Fruit fly (Drosophila melanogaster) whole organism, embryonic: Measurements from ENCODE around the gene alphaKap4.

ENCODE experiments used
- C15 ChIP-seq: fragments of 200-800 bp; sonication (Bioruptor generic); IDR thresholded peaks from 3 replicates; pipeline ENCODE4 v1.3.6; 2022; ENCODE audit warnings: missing biosample characterization, missing genetic modification characterization
- CG10366 ChIP-seq: fragments of 200-800 bp; sonication (Bioruptor generic); IDR thresholded peaks from 2 replicates; pipeline ENCODE4 v1.3.6; 2022; ENCODE audit warnings: missing biosample characterization, missing genetic modification characterization
- CG10959 ChIP-seq: fragments of 200-800 bp; sonication (Bioruptor generic); IDR thresholded peaks from 2 replicates; pipeline ENCODE4 v1.3.6; 2022; ENCODE audit warnings: missing biosample characterization, missing genetic modification characterization
- CG11085 ChIP-seq: fragments of 200-800 bp; sonication (Bioruptor generic); IDR thresholded peaks from 2 replicates; pipeline ENCODE4 v1.3.6; 2022; ENCODE audit warnings: missing biosample characterization, missing genetic modification characterization
- CG11093 ChIP-seq: fragments of 200-800 bp; sonication (Bioruptor generic); IDR thresholded peaks from 3 replicates; pipeline ENCODE4 v1.3.6; 2022; ENCODE audit warnings: missing biosample characterization, missing genetic modification characterization
- CG11723 ChIP-seq: fragments of 200-800 bp; sonication (Bioruptor generic); optimal IDR thresholded peaks from 2 replicates; lab custom pipeline; 2017; ENCODE audit warnings: missing biosample characterization, mild to moderate bottlenecking, missing genetic modification characterization
- CG13894 ChIP-seq: fragments of 200-800 bp; sonication (Bioruptor generic); optimal IDR thresholded peaks from 3 replicates; lab custom pipeline; 2018; ENCODE audit warnings: missing biosample characterization, mild to moderate bottlenecking, missing genetic modification characterization, moderate library complexity
- CG15479 ChIP-seq: fragments of 200-800 bp; sonication (Bioruptor generic); optimal IDR thresholded peaks from 3 replicates; lab custom pipeline; 2019; ENCODE audit warnings: missing biosample characterization, mild to moderate bottlenecking, missing genetic modification characterization, moderate library complexity
- CG1602 ChIP-seq: fragments of 200-800 bp; sonication (Bioruptor generic); optimal IDR thresholded peaks from 3 replicates; lab custom pipeline; 2016; ENCODE audit warnings: missing biosample characterization, missing genetic modification characterization
- CG1603 ChIP-seq: fragments of 200-800 bp; sonication (Bioruptor generic); optimal IDR thresholded peaks from 2 replicates; lab custom pipeline; 2019; ENCODE audit warnings: missing biosample characterization, mild to moderate bottlenecking, missing genetic modification characterization, moderate library complexity
- CG17829 ChIP-seq: fragments of 200-800 bp; optimal IDR thresholded peaks from 2 replicates; lab custom pipeline; 2019; ENCODE audit warnings: missing biosample characterization, mild to moderate bottlenecking, missing genetic modification characterization, moderate library complexity
- CG2116 ChIP-seq: fragments of 200-800 bp; sonication (Bioruptor generic); optimal IDR thresholded peaks from 3 replicates; lab custom pipeline; 2018; ENCODE audit warnings: missing biosample characterization, mild to moderate bottlenecking, missing genetic modification characterization
- CG30403 ChIP-seq: fragments of 200-800 bp; sonication (Bioruptor generic); optimal IDR thresholded peaks from 3 replicates; lab custom pipeline; 2016; ENCODE audit warnings: missing biosample characterization, missing genetic modification characterization
- CG31441 ChIP-seq: fragments of 200-800 bp; sonication (Bioruptor generic); IDR thresholded peaks from 2 replicates; pipeline ENCODE4 v1.3.6; 2022; ENCODE audit warnings: missing biosample characterization, missing genetic modification characterization
- CG33557 ChIP-seq: fragments of 200-800 bp; sonication (Bioruptor generic); optimal IDR thresholded peaks from 2 replicates; lab custom pipeline; 2019; ENCODE audit warnings: missing biosample characterization, mild to moderate bottlenecking, missing genetic modification characterization, moderate library complexity
- CG4854 ChIP-seq: fragments of 200-800 bp; sonication (Bioruptor generic); optimal IDR thresholded peaks from 2 replicates; lab custom pipeline; 2016; ENCODE audit warnings: missing biosample characterization, missing genetic modification characterization, inconsistent platforms
- CG6175 ChIP-seq: fragments of 200-800 bp; sonication (Bioruptor generic); IDR thresholded peaks from 3 replicates; pipeline ENCODE4 v1.3.6; 2022; ENCODE audit warnings: missing biosample characterization, missing genetic modification characterization
- CG8089 ChIP-seq: fragments of 200-800 bp; sonication (Bioruptor generic); optimal IDR thresholded peaks from 3 replicates; lab custom pipeline; 2016; ENCODE audit warnings: missing biosample characterization, missing genetic modification characterization
- CG9215 ChIP-seq: fragments of 200-800 bp; sonication (Bioruptor generic); IDR thresholded peaks from 2 replicates; pipeline ENCODE4 v1.3.6; 2022; ENCODE audit warnings: missing biosample characterization, missing genetic modification characterization
- Camta ChIP-seq: fragments of 200-800 bp; sonication (Bioruptor generic); optimal IDR thresholded peaks from 2 replicates; lab custom pipeline; 2016; ENCODE audit warnings: missing biosample characterization, missing genetic modification characterization
- D ChIP-seq, 2 experiments: fragments of 200-800 bp in 1 of 2; fragments of >200 bp in 1 of 2; sonication (Bioruptor generic) in 1 of 2; optimal IDR thresholded peaks; 2 replicates in 1 of 2; 3 replicates in 1 of 2; lab custom pipeline; 2017; ENCODE audit warnings: mild to moderate bottlenecking in 1 of 2, missing biosample characterization in 1 of 2, missing genetic modification characterization in 1 of 2, missing genetic modification reagents in 1 of 2
- Dip2 ChIP-seq: fragments of 200-800 bp; sonication (Bioruptor generic); IDR thresholded peaks from 2 replicates; pipeline ENCODE4 v1.3.6; 2022; ENCODE audit warnings: missing biosample characterization, missing genetic modification characterization
- HLH4C ChIP-seq: fragments of 200-800 bp; sonication (Bioruptor generic); IDR thresholded peaks from 3 replicates; pipeline ENCODE4 v1.3.6; 2022; ENCODE audit warnings: missing biosample characterization, missing genetic modification characterization; ENCODE audit not compliant: partially characterized antibody
- Hr78 ChIP-seq, 2 experiments: fragments of 200-800 bp in 1 of 2; fragments of >200 bp in 1 of 2; sonication (Bioruptor generic) in 1 of 2; optimal IDR thresholded peaks; 2 replicates each; lab custom pipeline; 2017 to 2019; ENCODE audit warnings: missing biosample characterization in 2 of 2, missing genetic modification characterization in 2 of 2, mild to moderate bottlenecking in 1 of 2, moderate library complexity in 1 of 2
- MBD-R2 ChIP-seq: fragments of 200-800 bp; sonication (Bioruptor generic); IDR thresholded peaks from 2 replicates; pipeline ENCODE4 v1.3.6; 2022; ENCODE audit warnings: missing biosample characterization, missing genetic modification characterization
- NfI ChIP-seq: fragments of 200-800 bp; sonication (Bioruptor generic); optimal IDR thresholded peaks from 3 replicates; lab custom pipeline; 2018; ENCODE audit warnings: missing biosample characterization, mild to moderate bottlenecking, missing genetic modification characterization, moderate library complexity
- Rx ChIP-seq: fragments of 200-800 bp; sonication (Bioruptor generic); IDR thresholded peaks from 2 replicates; pipeline ENCODE4 v1.3.6; 2022; ENCODE audit warnings: missing biosample characterization, missing genetic modification characterization
- Side ChIP-seq: fragments of 200-800 bp; sonication (Bioruptor generic); optimal IDR thresholded peaks from 2 replicates; lab custom pipeline; 2016; ENCODE audit warnings: missing biosample characterization, missing genetic modification characterization
- Sox102F ChIP-seq: fragments of 200-800 bp; sonication (Bioruptor generic); optimal IDR thresholded peaks from 2 replicates; lab custom pipeline; 2018; ENCODE audit warnings: missing biosample characterization, mild to moderate bottlenecking, missing genetic modification characterization, moderate library complexity
- Stat92E ChIP-seq, 3 experiments: fragments of >200 bp in 2 of 3; fragments of 200-800 bp in 1 of 3; sonication (Bioruptor generic) in 1 of 3; optimal IDR thresholded peaks; 2 replicates each; lab custom pipeline; 2017 to 2019; ENCODE audit warnings: missing biosample characterization in 3 of 3, missing genetic modification characterization in 3 of 3, mild to moderate bottlenecking in 1 of 3, moderate library complexity in 1 of 3
- Taf1 ChIP-seq: fragments of 200-800 bp; sonication (Bioruptor generic); IDR thresholded peaks from 2 replicates; pipeline ENCODE4 v1.3.6; 2022; ENCODE audit warnings: missing biosample characterization, missing genetic modification characterization
- abd-A ChIP-seq: fragments of 200-800 bp; sonication (Bioruptor generic); optimal IDR thresholded peaks from 3 replicates; lab custom pipeline; 2019; ENCODE audit warnings: missing biosample characterization, mild to moderate bottlenecking, missing genetic modification characterization, moderate library complexity
- ara ChIP-seq: fragments of 200-800 bp; sonication (Bioruptor generic); IDR thresholded peaks from 2 replicates; pipeline ENCODE4 v1.3.6; 2022; ENCODE audit warnings: missing biosample characterization, missing genetic modification characterization
- br ChIP-seq: fragments of >200 bp; optimal IDR thresholded peaks from 2 replicates; lab custom pipeline; 2017
- disco-r ChIP-seq: fragments of 200-800 bp; sonication (Bioruptor generic); optimal IDR thresholded peaks from 2 replicates; lab custom pipeline; 2016; ENCODE audit warnings: missing biosample characterization, missing genetic modification characterization
- eve ChIP-seq, 2 experiments: fragments of >200 bp; optimal IDR thresholded peaks; 2 replicates each; lab custom pipeline; 2017; ENCODE audit warnings: missing biosample characterization in 2 of 2, missing genetic modification characterization in 2 of 2
- gfzf ChIP-seq: fragments of 200-800 bp; sonication (Bioruptor generic); optimal IDR thresholded peaks from 2 replicates; lab custom pipeline; 2016; ENCODE audit warnings: missing biosample characterization, mild to moderate bottlenecking, missing genetic modification characterization, moderate library complexity
- kah ChIP-seq: fragments of 200-800 bp; sonication (Bioruptor generic); optimal IDR thresholded peaks from 2 replicates; lab custom pipeline; 2018; ENCODE audit warnings: missing biosample characterization, mild to moderate bottlenecking, missing genetic modification characterization
- kni ChIP-seq: fragments of 200-800 bp; sonication (Bioruptor generic); optimal IDR thresholded peaks from 3 replicates; lab custom pipeline; 2017; ENCODE audit warnings: mild to moderate bottlenecking, missing biosample characterization, missing genetic modification reagents, missing genetic modification characterization
- lbe ChIP-seq: fragments of 200-800 bp; sonication (Bioruptor generic); optimal IDR thresholded peaks from 2 replicates; lab custom pipeline; 2016; ENCODE audit warnings: missing biosample characterization, mild to moderate bottlenecking, missing genetic modification characterization
- lilli ChIP-seq: fragments of 200-800 bp; sonication (Bioruptor generic); optimal IDR thresholded peaks from 3 replicates; lab custom pipeline; 2016; ENCODE audit warnings: missing biosample characterization, missing genetic modification characterization
- lmd ChIP-seq: fragments of 200-800 bp; sonication (Bioruptor generic); IDR thresholded peaks from 2 replicates; pipeline ENCODE4 v1.3.6; 2022; ENCODE audit warnings: missing biosample characterization, missing genetic modification characterization
- maf-S ChIP-seq: fragments of 200-800 bp; sonication (Bioruptor generic); optimal IDR thresholded peaks from 2 replicates; lab custom pipeline; 2016; ENCODE audit warnings: missing biosample characterization, missing genetic modification characterization
- org-1 ChIP-seq: fragments of 200-800 bp; sonication (Bioruptor generic); optimal IDR thresholded peaks from 2 replicates; lab custom pipeline; 2017; ENCODE audit warnings: missing biosample characterization, missing genetic modification characterization
- otp ChIP-seq: fragments of 200-800 bp; sonication (Bioruptor generic); IDR thresholded peaks from 3 replicates; pipeline ENCODE4, ENCODE4 v1.3.6; 2022; ENCODE audit warnings: missing biosample characterization, missing genetic modification characterization
- pfk ChIP-seq: fragments of 200-800 bp; sonication (Bioruptor generic); optimal IDR thresholded peaks from 2 replicates; lab custom pipeline; 2018; ENCODE audit warnings: missing biosample characterization, mild to moderate bottlenecking, missing genetic modification characterization, moderate library complexity
- ro ChIP-seq: fragments of 200-800 bp; sonication (Bioruptor generic); IDR thresholded peaks from 2 replicates; pipeline ENCODE4 v1.3.6; 2022; ENCODE audit warnings: missing biosample characterization, missing genetic modification characterization
- seq ChIP-seq: fragments of 200-800 bp; sonication (Bioruptor generic); IDR thresholded peaks from 2 replicates; pipeline ENCODE4 v1.3.6; 2022; ENCODE audit warnings: missing biosample characterization, missing genetic modification characterization
- usp ChIP-seq: fragments of >200 bp; optimal IDR thresholded peaks from 2 replicates; lab custom pipeline; 2017; ENCODE audit warnings: missing biosample characterization, missing genetic modification characterization
- zen2 ChIP-seq: fragments of 200-800 bp; sonication (Bioruptor generic); IDR thresholded peaks from 3 replicates; pipeline ENCODE4 v1.3.6; 2022; ENCODE audit warnings: missing biosample characterization, missing genetic modification characterization; ENCODE audit not compliant: partially characterized antibody

Gene alphaKap4

DNA sequence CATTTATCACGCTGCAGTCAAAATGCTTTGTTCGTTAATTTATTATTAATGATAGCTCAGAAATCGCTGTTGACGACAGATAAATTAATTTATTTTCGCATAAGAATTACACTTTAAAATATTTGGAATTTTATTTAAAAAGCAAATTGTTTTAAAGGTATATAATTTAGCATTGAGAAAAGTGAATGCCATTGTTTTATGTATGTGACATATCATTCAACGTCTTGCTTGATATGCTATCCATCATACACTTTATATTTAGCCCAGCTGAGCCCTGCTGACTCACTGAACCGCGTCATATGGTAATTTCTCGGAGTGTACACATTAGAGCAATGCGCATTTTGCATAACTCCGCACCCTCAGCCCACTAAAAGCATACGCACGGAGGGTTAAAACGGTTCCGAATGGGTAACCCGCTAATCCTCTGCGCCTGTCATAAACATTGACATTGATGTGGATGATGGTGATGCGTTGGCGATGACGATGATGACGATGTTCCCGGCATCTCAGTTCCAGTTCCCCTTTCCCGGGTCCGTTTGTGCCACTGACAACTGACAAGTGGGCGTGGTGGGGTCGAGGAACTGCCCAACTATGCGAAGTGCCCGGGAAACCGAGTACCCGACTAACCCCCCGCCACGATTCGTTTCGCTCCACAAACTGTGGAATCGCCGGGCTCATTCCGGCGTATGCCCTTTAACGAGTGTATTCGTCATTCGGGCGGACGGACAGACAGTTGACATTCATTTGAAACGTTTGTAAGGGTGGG is 21.2 kb downstream of the alphaKap4 start (continued):
- TF ChIP-seq maf-S (GFP tag; lab: Kevin White, UChicago), result no peak
- no peak for TF ChIP-seq pfk (GFP tag; lab: Kevin White, UChicago)
- no peak for TF ChIP-seq Taf1 (GFP tag; lab: Robert Waterston, UW)
- no peak for TF ChIP-seq Stat92E (GFP tag; optimal IDR thresholded peaks at IDR 0.05; lab: Kevin White, UChicago)
- no peak for TF ChIP-seq Camta
- no peak for TF ChIP-seq CG9215
- TF ChIP-seq otp (GFP tag; lab: Robert Waterston, UW), result no peak
- TF ChIP-seq MBD-R2 (GFP tag; lab: Robert Waterston, UW), result no peak
- TF ChIP-seq Sox102F (GFP tag; lab: Kevin White, UChicago), result no peak
- no peak for TF ChIP-seq CG8089 (GFP tag; lab: Kevin White, UChicago)
- TF ChIP-seq Dip2, result no peak
- peak; percentile 59 for TF ChIP-seq abd-A
- no peak for TF ChIP-seq br (lab: Kevin White, UChicago)
- no peak for TF ChIP-seq Side (GFP tag; lab: Kevin White, UChicago)
- TF ChIP-seq CG11723 (GFP tag; lab: Kevin White, UChicago), result no peak
- TF ChIP-seq NfI (GFP tag; lab: Kevin White, UChicago), result no peak
- TF ChIP-seq ro, result no peak
- no peak for TF ChIP-seq CG11085 (GFP tag; lab: Robert Waterston, UW)
- no peak for TF ChIP-seq CG6175 (GFP tag; lab: Robert Waterston, UW)
- TF ChIP-seq CG10366 (GFP tag; lab: Robert Waterston, UW), result no peak
- peak; percentile 7 for TF ChIP-seq CG1603 (tag; lab: Kevin White, UChicago)
- peak; percentile 23 for TF ChIP-seq CG17829 (tag; lab: Kevin White, UChicago)
- TF ChIP-seq C15 (GFP tag; lab: Robert Waterston, UW), result no peak
- no peak for TF ChIP-seq CG13894 (tag; lab: Kevin White, UChicago)
- TF ChIP-seq CG11093 (GFP tag; lab: Robert Waterston, UW), result no peak
- TF ChIP-seq lilli (GFP tag; lab: Kevin White, UChicago), result no peak
- no peak for TF ChIP-seq CG15479 (GFP tag; lab: Kevin White, UChicago)
- no peak for TF ChIP-seq D (optimal IDR thresholded peaks at IDR 0.05; lab: Kevin White, UChicago)
- TF ChIP-seq D (GFP tag; optimal IDR thresholded peaks at IDR 0.05; lab: Kevin White, UChicago), result peak; percentile 55
- TF ChIP-seq Hr78 (GFP tag; optimal IDR thresholded peaks at IDR 0.05; lab: Kevin White, UChicago), result no peak
- TF ChIP-seq kah (GFP tag; lab: Kevin White, UChicago), result no peak
- no peak for TF ChIP-seq usp (GFP tag; lab: Kevin White, UChicago)
- TF ChIP-seq kni, result peak; percentile 63
- no peak for TF ChIP-seq org-1 (GFP tag; lab: Kevin White, UChicago)
- TF ChIP-seq ara (GFP tag; lab: Robert Waterston, UW), result no peak
- no peak for TF ChIP-seq CG4854 (GFP tag; lab: Kevin White, UChicago)
- TF ChIP-seq gfzf (GFP tag; lab: Kevin White, UChicago), result no peak
- no peak for TF ChIP-seq Rx (GFP tag; lab: Robert Waterston, UW)
- peak; percentile 19 for TF ChIP-seq CG30403 (GFP tag; lab: Kevin White, UChicago)
- no peak for TF ChIP-seq CG10959 (GFP tag; lab: Robert Waterston, UW)
- TF ChIP-seq CG1602 (GFP tag; lab: Kevin White, UChicago), result no peak
- TF ChIP-seq zen2 (GFP tag; lab: Robert Waterston, UW), result no peak
- TF ChIP-seq HLH4C (GFP tag; lab: Robert Waterston, UW), result no peak
- TF ChIP-seq lbe (GFP tag; lab: Kevin White, UChicago), result no peak
- no peak for TF ChIP-seq disco-r
- peak in 1 of 2 experiments; percentile 2 for TF ChIP-seq eve (GFP tag; optimal IDR thresholded peaks at IDR 0.05; lab: Kevin White, UChicago)
- no peak for TF ChIP-seq lmd (GFP tag; lab: Robert Waterston, UW)
- no peak for TF ChIP-seq seq (GFP tag; lab: Robert Waterston, UW)
- no peak for TF ChIP-seq CG31441 (GFP tag; lab: Robert Waterston, UW)
- no peak for TF ChIP-seq CG33557 (GFP tag; lab: Kevin White, UChicago)
- no peak for TF ChIP-seq CG2116 (GFP tag; lab: Kevin White, UChicago)
